Fruit fly (Drosophila melanogaster) Kc167 (cell line): ENCODE measurements around the gene CG33127.

Source experiments
- Myc ChIP-seq: fragments of >200 bp; optimal IDR thresholded peaks from 2 replicates; lab custom pipeline; 2017; ENCODE audit warnings: missing external identifiers
- insv ChIP-seq: fragments of >200 bp; optimal IDR thresholded peaks from 3 replicates; lab custom pipeline; 2018; ENCODE audit warnings: missing external identifiers

DNA sequence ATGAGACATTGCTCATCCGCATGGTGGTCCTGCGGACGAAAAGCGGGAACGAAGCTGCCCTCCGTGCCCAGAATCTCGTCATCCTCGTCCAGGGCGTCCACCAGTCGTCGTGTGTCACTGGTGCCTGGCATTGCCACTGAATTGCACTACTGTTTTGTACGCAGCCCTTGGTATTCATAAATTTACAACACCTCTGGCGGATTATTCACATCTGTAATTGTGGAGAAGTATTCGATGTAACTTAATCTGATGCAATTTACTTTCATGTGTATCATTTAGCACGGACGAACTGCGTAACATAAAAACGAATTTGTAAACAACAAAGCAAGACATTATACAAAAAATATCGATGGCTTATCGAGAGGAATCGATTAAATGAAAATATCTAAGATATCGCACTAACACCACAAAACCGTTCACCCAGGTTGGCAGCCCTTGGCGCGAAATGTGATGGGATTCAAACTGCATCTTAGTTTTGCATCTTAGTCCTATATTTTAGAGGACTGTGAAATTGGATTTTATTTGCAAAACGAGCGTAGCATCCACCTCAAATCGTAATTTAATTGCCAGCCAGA lies 35.7 kb downstream of the CG33127 start, which contains the start of gene Ent1:
- TF ChIP-seq Myc (lab: Kevin White, UChicago) (no peak), insv (no peak)
